Fruit fly (Drosophila melanogaster): ENCODE measurements around the gene CG1785.
A peak's percentile ranks its signal among the peaks of the same experiment; 100 is the strongest.

DNA sequence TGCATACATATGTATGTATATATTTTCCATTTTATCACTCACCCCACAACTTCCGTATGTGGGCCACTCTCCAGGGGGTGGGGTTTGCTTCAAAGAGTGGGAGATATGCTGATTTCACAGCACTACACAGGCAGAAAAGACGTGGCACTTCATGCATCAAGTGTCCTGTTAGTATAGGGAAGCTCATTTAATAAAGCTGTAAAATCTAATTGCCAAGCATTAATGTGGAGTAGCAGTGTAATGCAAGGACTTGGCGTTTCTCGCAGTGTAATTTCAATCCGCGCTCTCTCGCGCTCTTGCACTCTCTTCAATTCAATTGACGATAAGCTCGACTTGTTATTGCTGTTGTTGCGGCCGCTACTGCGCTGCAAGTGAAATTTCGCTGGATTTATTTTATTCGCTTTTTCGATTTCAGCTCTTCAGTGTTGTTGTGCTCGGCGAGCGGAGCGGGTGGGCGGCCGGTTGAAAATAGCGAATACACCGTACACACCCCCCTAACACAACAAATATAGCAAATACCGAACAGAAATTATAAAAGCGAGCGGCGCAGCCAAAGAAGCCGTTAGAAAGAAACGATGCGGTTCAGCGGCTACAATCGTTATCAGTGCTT is 5.4 kb upstream of the CG1785 start, which contains the start of gene Hexo2:
- TF ChIP-seq pan (optimal IDR thresholded peaks at IDR 0.05) (no peak), Dif (GFP tag; optimal IDR thresholded peaks at IDR 0.05; ENCODE audit: partially characterized antibody) (no peak), Jra (GFP tag; optimal IDR thresholded peaks at IDR 0.05) (peak; percentile 90), Myc (optimal IDR thresholded peaks at IDR 0.05) (no peak), Mio (GFP tag; optimal IDR thresholded peaks at IDR 0.05) (peak; percentile 81), brk (GFP tag; optimal IDR thresholded peaks at IDR 0.05) (no peak), psq (GFP tag; optimal IDR thresholded peaks at IDR 0.05) (peak; percentile 89), lola (GFP tag; optimal IDR thresholded peaks at IDR 0.05) (no peak), HLH106 (tag; optimal IDR thresholded peaks at IDR 0.05) (peak; percentile 96), foxo (GFP tag; optimal IDR thresholded peaks at IDR 0.05) (peak; percentile 3 to 97), Abd-B (GFP tag; optimal IDR thresholded peaks at IDR 0.05) (no peak), br (GFP tag; optimal IDR thresholded peaks at IDR 0.05) (peak; percentile 95), fru (GFP tag; optimal IDR thresholded peaks at IDR 0.05) (peak; percentile 97)

Data from whole organism, wandering third instar larva.